Worm (Caenorhabditis elegans): Measurements from ENCODE around the gene fic-1.
A peak's percentile ranks its signal among the peaks of the same experiment; 100 is the strongest.

The fic-1 gene

DNA sequence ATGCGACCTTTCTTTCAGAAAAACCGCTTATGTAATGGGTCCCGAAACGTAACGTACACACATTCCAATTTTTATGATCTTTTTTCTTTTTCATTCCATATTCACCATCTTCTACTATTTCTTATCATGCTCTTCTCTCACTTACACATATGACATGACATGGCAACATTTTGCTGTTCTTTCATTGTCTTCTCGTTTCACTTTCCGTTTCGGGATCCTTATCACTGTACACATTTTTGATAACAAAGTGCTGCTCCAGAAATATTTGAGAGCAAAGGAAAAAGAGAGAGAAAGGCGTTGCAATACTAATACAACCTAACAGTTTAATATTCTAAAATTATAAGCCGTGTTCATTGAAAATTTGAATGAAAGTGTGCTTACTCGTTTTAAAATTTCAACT is 33.1 kb downstream of the fic-1 start:
- TF ChIP-seq lsy-2 (tag; optimal IDR thresholded peaks at IDR 0.05) (no peak), ces-1 (GFP tag; optimal IDR thresholded peaks at IDR 0.05) (no peak), mls-2 (tag; optimal IDR thresholded peaks at IDR 0.05) (no peak), unc-120 (tag; optimal IDR thresholded peaks at IDR 0.05; ENCODE audit: poor library complexity, severe bottlenecking) (no peak), nhr-12 (tag; optimal IDR thresholded peaks at IDR 0.05) (no peak)

DNA sequence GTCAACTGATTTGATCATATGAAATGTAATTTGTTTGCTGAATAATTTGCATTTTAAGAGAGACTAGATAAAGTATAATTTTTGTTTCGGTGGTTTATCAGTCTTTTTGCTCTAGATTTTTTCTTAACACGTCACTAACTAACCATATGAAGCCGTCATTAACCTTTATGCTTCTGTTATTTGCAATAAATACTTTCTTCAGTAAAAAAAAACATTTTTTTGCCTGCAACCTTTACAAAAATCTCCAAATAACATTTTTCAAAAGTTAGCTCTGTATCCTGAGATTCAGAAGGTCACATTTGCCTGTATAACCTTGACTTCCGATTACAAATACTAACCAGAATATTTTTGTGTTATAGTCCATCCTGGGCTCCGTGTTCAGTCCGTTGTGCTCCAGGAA is 33.5 kb downstream of the fic-1 start:
- TF ChIP-seq lin-13 (tag; optimal IDR thresholded peaks at IDR 0.05) (no peak), ceh-43 (GFP tag; optimal IDR thresholded peaks at IDR 0.05) (no peak), snpc-4 (tag; optimal IDR thresholded peaks at IDR 0.05) (no peak), elt-1 (tag; optimal IDR thresholded peaks at IDR 0.05; ENCODE audit: borderline replicate concordance, insufficient read depth) (no peak), nhr-237 (tag; optimal IDR thresholded peaks at IDR 0.05) (no peak), drap-1 (GFP tag; optimal IDR thresholded peaks at IDR 0.05) (no peak), pha-4 (tag; optimal IDR thresholded peaks at IDR 0.05) (no peak), ceh-83 (GFP tag; optimal IDR thresholded peaks at IDR 0.05) (no peak), nhr-12 (tag; optimal IDR thresholded peaks at IDR 0.05) (no peak), unc-39 (tag; optimal IDR thresholded peaks at IDR 0.05) (no peak), sem-2 (GFP tag; optimal IDR thresholded peaks at IDR 0.05) (no peak), flh-1 (GFP tag; optimal IDR thresholded peaks at IDR 0.05) (no peak), elt-3 (tag; optimal IDR thresholded peaks at IDR 0.05) (no peak), zip-8 (tag; optimal IDR thresholded peaks at IDR 0.05) (no peak), tbx-8 (GFP tag; optimal IDR thresholded peaks at IDR 0.05) (no peak), nhr-76 (tag; optimal IDR thresholded peaks at IDR 0.05) (no peak), cnd-1 (tag; optimal IDR thresholded peaks at IDR 0.05) (no peak)

DNA sequence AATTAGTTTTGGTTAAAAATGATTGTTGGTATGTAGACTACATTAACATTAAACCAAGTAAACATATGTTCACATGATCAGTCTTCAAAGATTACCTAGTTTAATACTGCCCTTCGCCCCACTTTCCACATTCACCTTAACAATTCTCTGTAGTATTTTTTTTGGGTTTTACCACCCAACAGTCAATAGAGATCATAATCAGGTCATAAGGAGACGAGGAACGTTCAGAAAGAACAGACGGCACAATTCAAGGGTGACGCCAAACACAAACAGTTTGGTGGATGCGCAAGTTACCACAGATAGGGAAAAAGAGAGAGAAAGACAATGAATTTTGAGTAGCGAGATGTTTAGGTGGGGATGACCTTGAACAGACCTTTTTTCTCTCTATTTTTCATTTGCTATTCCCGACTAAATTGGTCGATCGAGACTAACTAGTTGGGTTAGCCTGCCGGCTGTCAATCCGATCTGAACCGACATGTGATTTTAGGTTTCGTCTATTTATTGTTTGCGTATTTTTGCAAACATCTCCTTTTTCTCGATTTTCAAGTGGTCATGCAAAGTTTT is 34.5 kb downstream of the fic-1 start:
- TF ChIP-seq ztf-11 (tag; optimal IDR thresholded peaks at IDR 0.05): no peak
- no peak for TF ChIP-seq snpc-4 (tag; optimal IDR thresholded peaks at IDR 0.05)
- no peak for TF ChIP-seq sptf-1 (tag; optimal IDR thresholded peaks at IDR 0.05)
- TF ChIP-seq lin-13 (tag; optimal IDR thresholded peaks at IDR 0.05): no peak
- TF ChIP-seq bed-3 (GFP tag; optimal IDR thresholded peaks at IDR 0.05): no peak
- no peak for TF ChIP-seq elt-3 (tag; optimal IDR thresholded peaks at IDR 0.05)
- no peak for TF ChIP-seq nhr-28 (tag; optimal IDR thresholded peaks at IDR 0.05)
- TF ChIP-seq M03D4.4 (tag; optimal IDR thresholded peaks at IDR 0.05): no peak
- TF ChIP-seq ceh-43 (GFP tag; optimal IDR thresholded peaks at IDR 0.05): no peak
- no peak for TF ChIP-seq unc-62 (GFP tag; optimal IDR thresholded peaks at IDR 0.05)
- TF ChIP-seq nhr-12 (tag; optimal IDR thresholded peaks at IDR 0.05): no peak

DNA sequence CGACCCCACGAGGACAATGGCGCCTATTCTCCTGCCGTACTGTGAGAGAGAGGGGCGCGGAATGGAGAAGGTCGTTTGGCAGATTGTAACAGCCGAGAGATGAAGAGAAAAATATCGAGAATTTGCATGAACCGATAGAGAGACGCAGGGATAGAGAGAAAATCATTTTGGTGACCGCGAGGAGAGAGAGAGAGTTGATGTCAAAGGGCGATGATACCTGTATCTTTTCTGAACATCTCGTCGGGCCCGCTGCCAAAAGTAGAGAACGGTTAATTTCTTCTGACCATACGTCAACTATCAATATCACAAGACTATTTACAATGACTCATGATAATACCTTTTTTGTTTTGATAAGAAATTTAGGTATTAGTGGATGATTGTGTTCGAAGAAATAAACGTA is 38.7 kb downstream of the fic-1 start:
- TF ChIP-seq elt-1 (tag; optimal IDR thresholded peaks at IDR 0.05; ENCODE audit: borderline replicate concordance, insufficient read depth) (peak; percentile 21), nhr-237 (tag; optimal IDR thresholded peaks at IDR 0.05) (no peak), ztf-11 (tag; optimal IDR thresholded peaks at IDR 0.05) (no peak)

DNA sequence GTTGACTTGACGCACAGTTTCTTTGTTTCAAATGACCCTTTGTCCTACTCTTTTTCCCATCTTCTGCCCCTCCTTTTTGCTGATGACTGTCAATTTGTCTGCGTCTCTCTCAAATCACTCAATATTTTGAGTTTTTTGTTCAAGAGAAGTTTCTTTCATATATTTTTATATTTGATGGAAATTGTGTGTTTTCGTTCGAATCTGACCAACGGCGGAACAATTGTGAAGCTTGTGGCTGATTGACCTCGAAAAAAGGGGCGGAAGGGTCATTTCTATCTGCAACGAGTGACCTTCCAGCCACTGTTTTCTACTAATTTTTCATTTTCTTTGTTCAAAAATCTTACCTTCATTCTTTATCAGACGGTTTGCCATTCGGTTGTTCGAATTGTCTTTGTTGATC is 41.4 kb downstream of the fic-1 start:
- TF ChIP-seq nhr-237 (tag; optimal IDR thresholded peaks at IDR 0.05) (no peak), elt-1 (tag; optimal IDR thresholded peaks at IDR 0.05; ENCODE audit: borderline replicate concordance, insufficient read depth) (no peak), sem-2 (GFP tag; optimal IDR thresholded peaks at IDR 0.05) (no peak), unc-120 (tag; optimal IDR thresholded peaks at IDR 0.05; ENCODE audit: poor library complexity, severe bottlenecking) (no peak), ces-1 (GFP tag; optimal IDR thresholded peaks at IDR 0.05) (no peak), ceh-83 (GFP tag; optimal IDR thresholded peaks at IDR 0.05) (no peak), ceh-39 (tag; optimal IDR thresholded peaks at IDR 0.05) (no peak), nhr-12 (tag; optimal IDR thresholded peaks at IDR 0.05) (no peak), hlh-1 (tag; optimal IDR thresholded peaks at IDR 0.05) (no peak), zip-8 (tag; optimal IDR thresholded peaks at IDR 0.05) (no peak), elt-3 (tag; optimal IDR thresholded peaks at IDR 0.05) (no peak), ham-2 (GFP tag; optimal IDR thresholded peaks at IDR 0.05) (no peak), nhr-2 (tag; optimal IDR thresholded peaks at IDR 0.05) (no peak), ztf-11 (tag; optimal IDR thresholded peaks at IDR 0.05) (no peak)
